Fruit fly (Drosophila melanogaster): ENCODE measurements around the gene GatA.
A peak's percentile ranks its signal among the peaks of the same experiment; 100 is the strongest.

The GatA gene

DNA sequence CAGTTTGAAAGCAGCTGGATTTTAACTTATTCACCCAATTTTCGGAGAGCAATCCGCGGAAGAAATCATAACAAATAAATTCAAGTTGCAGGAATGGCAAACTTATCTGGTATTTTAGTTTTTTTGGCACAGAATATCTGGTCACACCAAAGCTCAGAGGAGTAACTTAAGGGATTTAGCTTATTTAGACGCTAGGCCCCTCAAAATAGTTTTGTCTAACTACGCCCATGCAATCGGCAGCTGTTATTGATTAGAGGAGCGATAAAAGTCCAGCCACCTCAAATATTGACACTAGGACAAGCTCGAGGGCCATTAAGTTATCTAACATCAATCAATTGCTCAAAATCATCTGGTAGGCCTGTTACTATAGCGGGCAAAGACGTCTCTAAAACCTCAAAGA lies at the start of gene GatA, which contains the start of gene P5cr (continued):
- TF ChIP-seq CoRest (tag; optimal IDR thresholded peaks at IDR 0.05), result peak; percentile 65
- peak; percentile 64 for TF ChIP-seq BtbVII (GFP tag; optimal IDR thresholded peaks at IDR 0.05)
- peak; percentile 32 for TF ChIP-seq twi (tag; optimal IDR thresholded peaks at IDR 0.05)
- TF ChIP-seq fru (optimal IDR thresholded peaks at IDR 0.05), result no peak
- TF ChIP-seq sqz (GFP tag; optimal IDR thresholded peaks at IDR 0.05), result no peak
- TF ChIP-seq gce (GFP tag; IDR thresholded peaks at IDR 0.05), result peak; percentile 64; the same call in 2 of the 3 replicates
- TF ChIP-seq CG9437 (GFP tag; optimal IDR thresholded peaks at IDR 0.05), result peak; percentile 35
- no peak for TF ChIP-seq zen (tag; optimal IDR thresholded peaks at IDR 0.05)
- TF ChIP-seq Fer2 (tag; optimal IDR thresholded peaks at IDR 0.05), result peak; percentile 68
- no peak; the same call in 1 of the 2 replicates for TF ChIP-seq GATAe (GFP tag; conservative IDR thresholded peaks at IDR 0.05)
- TF ChIP-seq CG34224 (GFP tag; IDR thresholded peaks at IDR 0.05; ENCODE audit: partially characterized antibody), result no peak; the same call in 2 of the 3 replicates
- TF ChIP-seq CG2712 (tag; optimal IDR thresholded peaks at IDR 0.05), result peak; percentile 35
- TF ChIP-seq Xrp1 (GFP tag; IDR thresholded peaks at IDR 0.05), result peak; percentile 60
- TF ChIP-seq pan (optimal IDR thresholded peaks at IDR 0.05), result no peak
- TF ChIP-seq pan (GFP tag; optimal IDR thresholded peaks at IDR 0.05 in 1 of 2, IDR thresholded peaks at IDR 0.05 in 1 of 2), result peak in 1 of 2 experiments; percentile 82
- peak; percentile 53 for TF ChIP-seq crc (GFP tag; optimal IDR thresholded peaks at IDR 0.05)
- peak; percentile 67 for TF ChIP-seq CG11398 (GFP tag; optimal IDR thresholded peaks at IDR 0.05)
- TF ChIP-seq pum (GFP tag; optimal IDR thresholded peaks at IDR 0.05), result peak; percentile 84
- TF ChIP-seq gcm2 (GFP tag; optimal IDR thresholded peaks at IDR 0.05), result peak; percentile 62
- no peak for TF ChIP-seq dmrt11E (tag; optimal IDR thresholded peaks at IDR 0.05)
- peak; percentile 49 for TF ChIP-seq CG17829 (tag; optimal IDR thresholded peaks at IDR 0.05)
- TF ChIP-seq CG17568 (GFP tag; optimal IDR thresholded peaks at IDR 0.05), result no peak
- no peak for TF ChIP-seq oc (tag; optimal IDR thresholded peaks at IDR 0.05)
- peak; percentile 75 for TF ChIP-seq CG33213 (GFP tag; optimal IDR thresholded peaks at IDR 0.05)
- peak; percentile 87 for TF ChIP-seq CG13894 (tag; optimal IDR thresholded peaks at IDR 0.05)
- peak; percentile 71 for TF ChIP-seq CG10654 (GFP tag; optimal IDR thresholded peaks at IDR 0.05)
- no peak for TF ChIP-seq Sry-β (GFP tag; optimal IDR thresholded peaks at IDR 0.05)

DNA sequence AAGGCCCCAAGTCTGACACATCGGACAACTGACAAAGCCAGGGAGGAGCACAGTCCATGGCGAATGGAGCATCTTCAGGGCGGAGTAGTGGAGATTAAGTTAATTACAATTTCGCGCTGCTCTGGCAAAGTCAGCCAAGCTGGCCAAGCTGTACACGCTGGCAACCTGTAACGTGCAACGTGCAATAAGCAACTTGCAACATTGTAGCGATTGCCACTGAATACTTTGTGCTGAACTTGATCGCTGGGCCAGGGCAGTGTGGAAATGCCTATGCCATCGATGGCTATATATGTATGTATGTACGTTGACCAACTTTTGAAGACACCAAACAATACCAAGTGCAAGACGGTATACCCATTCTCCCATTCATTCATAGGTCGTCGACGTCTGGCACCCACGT lies 49.2 kb upstream of the GatA start:
- TF ChIP-seq Oli (tag; optimal IDR thresholded peaks at IDR 0.05), result no peak
- no peak for TF ChIP-seq Ravus (GFP tag; IDR thresholded peaks at IDR 0.05)

DNA sequence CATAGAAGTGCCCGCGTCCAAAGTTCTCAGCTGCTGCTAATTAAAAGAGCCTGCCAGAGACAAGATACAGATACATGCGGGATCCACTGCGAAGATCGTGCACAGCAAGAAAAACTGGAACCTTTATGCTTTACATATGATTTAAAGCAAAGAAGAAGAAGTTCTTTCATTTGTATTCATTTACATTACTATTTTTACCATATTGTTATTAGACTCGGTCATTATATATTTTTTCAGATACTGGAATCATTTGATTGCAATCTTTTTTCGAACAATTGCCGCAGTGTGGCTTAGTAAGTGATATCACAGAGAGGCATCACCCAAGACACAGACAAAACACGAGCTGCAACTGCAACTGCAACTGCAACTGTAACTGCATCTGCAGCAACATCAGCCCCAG lies 46.5 kb upstream of the GatA start:
- peak; percentile 30 for TF ChIP-seq gcm (GFP tag; optimal IDR thresholded peaks at IDR 0.05)
- no peak for TF ChIP-seq NK7.1 (GFP tag; optimal IDR thresholded peaks at IDR 0.05)
- TF ChIP-seq nmo (GFP tag; optimal IDR thresholded peaks at IDR 0.05), result peak; percentile 3
- no peak for TF ChIP-seq HLH4C (GFP tag; IDR thresholded peaks at IDR 0.05; ENCODE audit: partially characterized antibody)
- no peak for TF ChIP-seq Dip3 (GFP tag; optimal IDR thresholded peaks at IDR 0.05)
- TF ChIP-seq Sry-δ (GFP tag; optimal IDR thresholded peaks at IDR 0.05), result no peak
- no peak for TF ChIP-seq CG30020 (tag; optimal IDR thresholded peaks at IDR 0.05)
- TF ChIP-seq bsh (GFP tag; optimal IDR thresholded peaks at IDR 0.05), result peak in 1 of 2 experiments; percentile 22
- TF ChIP-seq Med (GFP tag), result peak; percentile 39
- TF ChIP-seq sens (GFP tag), result peak; percentile 74
- no peak for TF ChIP-seq CG2678 (tag; optimal IDR thresholded peaks at IDR 0.05)
- no peak for TF ChIP-seq otp (GFP tag; IDR thresholded peaks at IDR 0.05)
- TF ChIP-seq CG6683 (GFP tag; optimal IDR thresholded peaks at IDR 0.05), result no peak
- no peak for TF ChIP-seq Sox100B (GFP tag; optimal IDR thresholded peaks at IDR 0.05)
- TF ChIP-seq wdn (GFP tag; IDR thresholded peaks at IDR 0.05), result no peak
- peak; percentile 14 for TF ChIP-seq CG18262 (tag; optimal IDR thresholded peaks at IDR 0.05)
- no peak for TF ChIP-seq CG7372 (GFP tag; IDR thresholded peaks at IDR 0.05)
- no peak for TF ChIP-seq tll (GFP tag; optimal IDR thresholded peaks at IDR 0.05)
- no peak for TF ChIP-seq grau (tag; optimal IDR thresholded peaks at IDR 0.05)
- TF ChIP-seq CG10979 (tag; optimal IDR thresholded peaks at IDR 0.05), result peak; percentile 8
- no peak for TF ChIP-seq Aef1 (GFP tag; IDR thresholded peaks at IDR 0.05)
- no peak for TF ChIP-seq Oli (tag; optimal IDR thresholded peaks at IDR 0.05)
